Worm (Caenorhabditis elegans) whole organism, midembryonic: ENCODE data around the gene F18G5.6.

Experiments used
- T22C8.4 ChIP-seq: fragments of 200-800 bp; sonication (Bioruptor generic); IDR thresholded peaks from 2 replicates; pipeline ENCODE4 v1.3.6; 2022; ENCODE audit warnings: missing genetic modification characterization, missing compliant biosample characterization
- flt-1 ChIP-seq: fragments of 200-800 bp; sonication (Bioruptor generic); IDR thresholded peaks from 2 replicates; pipeline ENCODE4 v1.3.6; 2022; ENCODE audit warnings: missing genetic modification characterization, missing compliant biosample characterization
- ref-1 ChIP-seq: fragments of 200-800 bp; sonication (Bioruptor generic); conservative IDR thresholded peaks from 2 replicates; pipeline ENCODE4 v1.3.6; 2022; ENCODE audit warnings: missing genetic modification reagents, missing genetic modification characterization, missing compliant biosample characterization
- tab-1 ChIP-seq: fragments of 200-800 bp; sonication (Bioruptor generic); IDR thresholded peaks from 2 replicates; pipeline ENCODE4 v1.3.6; 2022; ENCODE audit warnings: missing genetic modification characterization, missing compliant biosample characterization
- ztf-23 ChIP-seq: fragments of 200-800 bp; sonication (Bioruptor generic); IDR thresholded peaks from 2 replicates; pipeline ENCODE4 v1.3.6; 2022; ENCODE audit warnings: missing genetic modification reagents, missing genetic modification characterization, missing compliant biosample characterization
- ztf-29 ChIP-seq: fragments of 200-800 bp; sonication (Bioruptor generic); IDR thresholded peaks from 2 replicates; pipeline ENCODE4 v1.3.6; 2022; ENCODE audit warnings: missing genetic modification reagents, missing genetic modification characterization, missing compliant biosample characterization

- TF ChIP-seq T22C8.4 (GFP tag; lab: Robert Waterston, UW), result no peak
- no peak for TF ChIP-seq ztf-29 (GFP tag; lab: Robert Waterston, UW)
- no peak for TF ChIP-seq flt-1 (GFP tag; lab: Robert Waterston, UW)
- no peak for TF ChIP-seq ztf-23 (GFP tag; lab: Robert Waterston, UW)
- TF ChIP-seq ref-1 (GFP tag; lab: Robert Waterston, UW), result no peak
- TF ChIP-seq tab-1, result no peak
Measured at ce11 chrX:9295471-9295870, 31.3 kb upstream of the F18G5.6 start.
